Fruit fly (Drosophila melanogaster): ENCODE measurements around the gene CheA75a.

DNA sequence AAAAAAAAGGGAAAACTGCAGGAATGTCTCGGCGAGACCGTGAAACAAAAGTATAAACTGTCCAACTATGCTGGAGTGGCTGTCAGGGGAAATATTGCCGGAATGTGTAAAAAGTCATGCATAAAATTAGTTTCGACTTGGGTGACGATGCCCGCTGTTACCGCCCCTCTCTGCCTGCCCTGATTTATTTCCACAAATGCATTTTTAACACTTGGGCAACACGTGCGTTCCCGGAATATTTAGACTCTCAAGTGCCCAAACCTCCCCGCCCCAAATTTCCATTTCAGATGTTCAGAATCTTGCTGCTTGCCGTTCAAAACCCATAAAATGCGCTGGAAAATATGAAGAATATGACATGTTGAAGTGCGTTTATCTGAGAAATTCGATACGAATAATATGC lies 35.0 kb upstream of the CheA75a start:
- no peak for TF ChIP-seq Jra (GFP tag; optimal IDR thresholded peaks at IDR 0.05)
- no peak for TF ChIP-seq h (GFP tag; optimal IDR thresholded peaks at IDR 0.05)
- no peak for TF ChIP-seq fru (GFP tag; optimal IDR thresholded peaks at IDR 0.05)

Data from whole organism, wandering third instar larva.